Worm (Caenorhabditis elegans) whole organism, L1 larva: ENCODE measurements around the gene ttr-51.
A peak's percentile ranks its signal among the peaks of the same experiment; 100 is the strongest.

Experiments used
- C16A3.4 ChIP-seq: fragments of 150-350 bp; optimal IDR thresholded peaks from 2 replicates; lab custom pipeline; 2014; ENCODE audit warnings: missing biosample characterization, missing genetic modification characterization
- F16B12.6 ChIP-seq: fragments of 150-350 bp; optimal IDR thresholded peaks from 2 replicates; lab custom pipeline; 2014; ENCODE audit warnings: missing biosample characterization, missing genetic modification characterization
- ama-1 ChIP-seq: fragments of 150-350 bp; optimal IDR thresholded peaks from 2 replicates; lab custom pipeline; 2014
- ceh-63 ChIP-seq: fragments of 200-800 bp; sonication (Bioruptor generic); optimal IDR thresholded peaks from 2 replicates; lab custom pipeline; 2018; ENCODE audit warnings: mild to moderate bottlenecking, missing genetic modification characterization, missing compliant biosample characterization
- ceh-82 ChIP-seq, 3 experiments: fragments of 150-350 bp in 1 of 3; sonication (generic microtip) in 2 of 3; optimal IDR thresholded peaks; 2 replicates each; lab custom pipeline; 2014 to 2017; ENCODE audit warnings: missing biosample characterization in 3 of 3, missing genetic modification characterization in 3 of 3
- ceh-90 ChIP-seq: sonication (generic microtip); optimal IDR thresholded peaks from 2 replicates; lab custom pipeline; 2016; ENCODE audit warnings: missing genetic modification characterization, missing compliant biosample characterization
- ces-1 ChIP-seq: fragments of 150-350 bp; optimal IDR thresholded peaks from 2 replicates; lab custom pipeline; 2014; ENCODE audit warnings: missing biosample characterization, missing genetic modification reagents, missing genetic modification characterization
- dpl-1 ChIP-seq, 3 experiments: fragments of 150-350 bp in 2 of 3; sonication (generic microtip) in 1 of 3; optimal IDR thresholded peaks; 2 replicates each; lab custom pipeline; 2014 to 2017; ENCODE audit warnings: missing biosample characterization in 3 of 3, missing genetic modification characterization in 3 of 3, missing genetic modification reagents in 3 of 3
- efl-1 ChIP-seq, 4 experiments: fragments of 150-350 bp; optimal IDR thresholded peaks in 3 of 4; peaks in 1 of 4; 1 replicate in 1 of 4; 2 replicates in 3 of 4; lab custom pipeline; 2014; ENCODE audit warnings: missing biosample characterization in 2 of 4, missing genetic modification characterization in 2 of 4, missing genetic modification reagents in 2 of 4
- efl-3 ChIP-seq: fragments of 200-800 bp; sonication (Bioruptor generic); optimal IDR thresholded peaks from 2 replicates; lab custom pipeline; 2018; ENCODE audit warnings: mild to moderate bottlenecking, missing genetic modification characterization, missing compliant biosample characterization
- egl-13 ChIP-seq: sonication (generic microtip); optimal IDR thresholded peaks from 2 replicates; lab custom pipeline; 2016; ENCODE audit warnings: missing genotype, missing genetic modification reagents, missing genetic modification characterization, missing compliant biosample characterization
- ets-5 ChIP-seq: fragments of 200-800 bp; sonication (Bioruptor generic); IDR thresholded peaks from 2 replicates; pipeline ENCODE4 v1.3.6; 2022; ENCODE audit warnings: missing genetic modification characterization, missing compliant biosample characterization
- fkh-10 ChIP-seq: sonication (generic microtip); optimal IDR thresholded peaks from 2 replicates; lab custom pipeline; 2017; ENCODE audit warnings: missing biosample characterization, missing genetic modification reagents, missing genetic modification characterization
- fkh-4 ChIP-seq: sonication (generic microtip); optimal IDR thresholded peaks from 2 replicates; lab custom pipeline; 2016; ENCODE audit warnings: missing compliant biosample characterization, missing genetic modification characterization, borderline replicate concordance
- grh-1 ChIP-seq: fragments of 200-800 bp; sonication (Bioruptor generic); IDR thresholded peaks from 2 replicates; pipeline ENCODE4 v1.3.6; 2022; ENCODE audit warnings: missing genetic modification reagents, missing genetic modification characterization, missing compliant biosample characterization
- hlh-17 ChIP-seq: fragments of 200-800 bp; sonication (Bioruptor generic); optimal IDR thresholded peaks from 2 replicates; lab custom pipeline; 2018; ENCODE audit warnings: missing genetic modification characterization, mild to moderate bottlenecking, missing compliant biosample characterization, moderate library complexity, borderline replicate concordance
- hpl-2 ChIP-seq: fragments of 150-350 bp; optimal IDR thresholded peaks from 2 replicates; lab custom pipeline; 2014; ENCODE audit warnings: missing biosample characterization, missing genetic modification reagents, missing genetic modification characterization
- jun-1 ChIP-seq: fragments of 150-350 bp; optimal IDR thresholded peaks from 2 replicates; lab custom pipeline; 2014; ENCODE audit warnings: missing biosample characterization, missing genetic modification reagents, missing genetic modification characterization
- lin-35 ChIP-seq, 2 experiments: fragments of 150-350 bp; optimal IDR thresholded peaks; 2 replicates each; lab custom pipeline; 2014; ENCODE audit warnings: missing biosample characterization in 2 of 2, missing genetic modification characterization in 2 of 2, missing genetic modification reagents in 2 of 2
- lin-39 ChIP-seq: fragments of 150-350 bp; optimal IDR thresholded peaks from 2 replicates; lab custom pipeline; 2014; ENCODE audit warnings: missing biosample characterization, missing genetic modification reagents, missing genetic modification characterization
- lir-3 ChIP-seq: sonication (generic microtip); optimal IDR thresholded peaks from 2 replicates; lab custom pipeline; 2016; ENCODE audit warnings: mild to moderate bottlenecking, missing genetic modification characterization, moderate library complexity, missing compliant biosample characterization; ENCODE audit not compliant: poor library complexity
- mab-9 ChIP-seq: fragments of 200-800 bp; sonication (Bioruptor generic); IDR thresholded peaks from 2 replicates; pipeline ENCODE4 v1.3.6; 2022; ENCODE audit warnings: missing genetic modification reagents, missing genetic modification characterization, missing compliant biosample characterization
- mdl-1 ChIP-seq, 2 experiments: fragments of 150-350 bp; optimal IDR thresholded peaks; 2 replicates each; lab custom pipeline; 2014 to 2017; ENCODE audit warnings: missing biosample characterization in 2 of 2, missing genetic modification characterization in 2 of 2, inconsistent platforms in 1 of 2
- mef-2 ChIP-seq: fragments of 150-350 bp; optimal IDR thresholded peaks from 2 replicates; lab custom pipeline; 2014; ENCODE audit warnings: missing biosample characterization, missing genetic modification characterization
- mep-1 ChIP-seq: fragments of 150-350 bp; optimal IDR thresholded peaks from 2 replicates; lab custom pipeline; 2014; ENCODE audit warnings: missing biosample characterization, missing genetic modification characterization
- nhr-11 ChIP-seq: fragments of 150-350 bp; optimal IDR thresholded peaks from 2 replicates; lab custom pipeline; 2014; ENCODE audit warnings: missing biosample characterization, missing genetic modification characterization
- nhr-12 ChIP-seq: sonication (generic microtip); optimal IDR thresholded peaks from 2 replicates; lab custom pipeline; 2017; ENCODE audit warnings: missing biosample characterization, missing genetic modification characterization
- nhr-237 ChIP-seq: fragments of 150-350 bp; optimal IDR thresholded peaks from 2 replicates; lab custom pipeline; 2014; ENCODE audit warnings: missing biosample characterization, missing genetic modification characterization
- nhr-28 ChIP-seq: fragments of 150-350 bp; optimal IDR thresholded peaks from 2 replicates; lab custom pipeline; 2014; ENCODE audit warnings: missing biosample characterization, missing genetic modification characterization
- nhr-47 ChIP-seq: sonication (generic microtip); optimal IDR thresholded peaks from 2 replicates; lab custom pipeline; 2016; ENCODE audit warnings: mild to moderate bottlenecking, missing genetic modification characterization, moderate library complexity, missing compliant biosample characterization
- nhr-71 ChIP-seq: sonication (generic microtip); optimal IDR thresholded peaks from 2 replicates; lab custom pipeline; 2016; ENCODE audit warnings: mild to moderate bottlenecking, missing genetic modification characterization, moderate library complexity, missing compliant biosample characterization
- nhr-76 ChIP-seq: sonication (generic microtip); optimal IDR thresholded peaks from 2 replicates; lab custom pipeline; 2017; ENCODE audit warnings: missing biosample characterization, missing genetic modification characterization
- nhr-77 ChIP-seq: fragments of 150-350 bp; optimal IDR thresholded peaks from 2 replicates; lab custom pipeline; 2014; ENCODE audit warnings: missing biosample characterization, missing genetic modification characterization
- nhr-85 ChIP-seq: sonication (generic microtip); peaks from one replicate; lab custom pipeline; 2016; ENCODE audit warnings: missing genetic modification characterization, inconsistent platforms, missing compliant biosample characterization
- nhr-90 ChIP-seq: sonication (generic microtip); optimal IDR thresholded peaks from 2 replicates; lab custom pipeline; 2016; ENCODE audit warnings: mild to moderate bottlenecking, missing genetic modification characterization, missing compliant biosample characterization; ENCODE audit not compliant: poor library complexity
- pag-3 ChIP-seq: sonication (generic microtip); optimal IDR thresholded peaks from 2 replicates; lab custom pipeline; 2017; ENCODE audit warnings: missing genetic modification characterization, mild to moderate bottlenecking, missing compliant biosample characterization, antibody characterized with exemption, borderline replicate concordance; ENCODE audit not compliant: insufficient read depth
- pax-3 ChIP-seq: fragments of 200-800 bp; sonication (Bioruptor generic); optimal IDR thresholded peaks from 2 replicates; lab custom pipeline; 2018; ENCODE audit warnings: mild to moderate bottlenecking, missing genetic modification characterization, moderate library complexity, missing compliant biosample characterization
- rnt-1 ChIP-seq: sonication (generic microtip); optimal IDR thresholded peaks from 2 replicates; lab custom pipeline; 2016; ENCODE audit warnings: mild to moderate bottlenecking, missing genetic modification characterization, moderate library complexity, missing compliant biosample characterization
- skn-1 ChIP-seq: fragments of 150-350 bp; optimal IDR thresholded peaks from 2 replicates; lab custom pipeline; 2014; ENCODE audit warnings: missing biosample characterization, missing genetic modification characterization
- sptf-1 ChIP-seq: fragments of 150-350 bp; optimal IDR thresholded peaks from 2 replicates; lab custom pipeline; 2014; ENCODE audit warnings: missing biosample characterization, missing genetic modification characterization
- swsn-7 ChIP-seq: sonication (generic microtip); optimal IDR thresholded peaks from 2 replicates; lab custom pipeline; 2016; ENCODE audit warnings: missing genetic modification characterization, missing compliant biosample characterization
- vab-15 ChIP-seq: sonication (generic microtip); optimal IDR thresholded peaks from 2 replicates; lab custom pipeline; 2017; ENCODE audit warnings: missing genotype, mild to moderate bottlenecking, missing genetic modification characterization, missing compliant biosample characterization
- zip-4 ChIP-seq: fragments of 200-800 bp; sonication (Bioruptor generic); optimal IDR thresholded peaks from 2 replicates; lab custom pipeline; 2018; ENCODE audit warnings: mild to moderate bottlenecking, missing genetic modification characterization, moderate library complexity, missing compliant biosample characterization

ttr-51 gene

ce11 chrIV:13252211-13252610, at the start of gene ttr-51:
ttr-51 (minus strand) TSS chrIV:13252311.
- TF ChIP-seq nhr-237 (tag; lab: Kevin White, UChicago), result no peak
- TF ChIP-seq rnt-1 (tag; lab: Kevin White, UChicago), result peak; percentile 15

ce11 chrIV:13300591-13300990, 48.5 kb upstream of the ttr-51 start, which contains the start of gene csn-6:
csn-6 (plus strand) TSS chrIV:13300824.
- TF ChIP-seq efl-1 (optimal IDR thresholded peaks at IDR 0.05; lab: Kevin White, UChicago) (no peak), efl-1 (GFP tag; optimal IDR thresholded peaks at IDR 0.05 in 1 of 2; lab: Kevin White, UChicago) (peak in 1 of 2 experiments; percentile 78), lir-3 (tag; lab: Kevin White, UChicago) (no peak), nhr-12 (tag; lab: Kevin White, UChicago) (no peak), ceh-63 (no peak)

ce11 chrIV:13300109-13300508, 48.0 kb upstream of the ttr-51 start, which contains the start of gene kdp-1:
kdp-1 (plus strand) TSS chrIV:13300188.
- TF ChIP-seq grh-1, result 0 out of 2 replicates have a peak, but pooled peaks have one; percentile 7
- TF ChIP-seq nhr-90 (tag; lab: Kevin White, UChicago), result no peak
- TF ChIP-seq nhr-12 (tag; lab: Kevin White, UChicago), result no peak

- no peak for TF ChIP-seq mep-1 (tag; lab: Kevin White, UChicago)
- TF ChIP-seq efl-3, result no peak
- no peak for TF ChIP-seq lin-39
- no peak for TF ChIP-seq jun-1 (tag; lab: Kevin White, UChicago)
- TF ChIP-seq nhr-76, result no peak
- no peak for TF ChIP-seq ceh-90 (tag; lab: Kevin White, UChicago)
- no peak for TF ChIP-seq mdl-1 (tag; optimal IDR thresholded peaks at IDR 0.05; lab: Kevin White, UChicago)
These were observed 47.5 kb upstream of the ttr-51 start for ce11 chrIV:13299648-13300047.

- peak; percentile 37 for TF ChIP-seq pax-3 (tag; lab: Kevin White, UChicago)
- peak; percentile 92 for TF ChIP-seq nhr-47
- no peak for TF ChIP-seq fkh-4 (tag; lab: Kevin White, UChicago)
- no peak for TF ChIP-seq nhr-28 (tag; lab: Kevin White, UChicago)
- TF ChIP-seq ces-1, result no peak
- TF ChIP-seq mab-9, result peak; percentile 84
- TF ChIP-seq skn-1 (tag; lab: Kevin White, UChicago), result peak; percentile 62
- TF ChIP-seq sptf-1 (tag; lab: Kevin White, UChicago), result no peak
- peak; percentile 63 for TF ChIP-seq nhr-77 (tag; lab: Kevin White, UChicago)
- TF ChIP-seq rnt-1 (tag; lab: Kevin White, UChicago), result peak; percentile 89
- TF ChIP-seq efl-3, result no peak
- peak; percentile 61 for TF ChIP-seq vab-15 (tag; lab: Kevin White, UChicago)
- peak; percentile 8 for TF ChIP-seq mef-2
- TF ChIP-seq lin-35 (GFP tag; optimal IDR thresholded peaks at IDR 0.05; lab: Kevin White, UChicago), result peak; percentile 80 to 85
- TF ChIP-seq F16B12.6, result peak; percentile 51
- no peak for TF ChIP-seq ets-5 (GFP tag; lab: Robert Waterston, UW)
- TF ChIP-seq pag-3 (tag; lab: Kevin White, UChicago), result no peak
- TF ChIP-seq nhr-237 (tag; lab: Kevin White, UChicago), result peak; percentile 28
- peak; percentile 50 for TF ChIP-seq lir-3 (tag; lab: Kevin White, UChicago)
- TF ChIP-seq nhr-85 (tag; lab: Kevin White, UChicago), result peak; percentile 78
- TF ChIP-seq hpl-2, result peak; percentile 18
- peak; percentile 54 for TF ChIP-seq zip-4
- TF ChIP-seq hlh-17 (GFP tag; lab: Kevin White, UChicago), result no peak
- TF ChIP-seq swsn-7 (tag; lab: Kevin White, UChicago), result peak; percentile 87
- peak; percentile 76 for TF ChIP-seq C16A3.4 (tag; lab: Kevin White, UChicago)
- TF ChIP-seq fkh-10, result peak; percentile 13
- peak; percentile 50 for TF ChIP-seq lin-39
- peak in 1 of 2 experiments; percentile 68 for TF ChIP-seq mdl-1 (tag; optimal IDR thresholded peaks at IDR 0.05; lab: Kevin White, UChicago)
- TF ChIP-seq dpl-1 (GFP tag; optimal IDR thresholded peaks at IDR 0.05; lab: Kevin White, UChicago), result peak; percentile 62 to 78 (median 77)
- TF ChIP-seq ceh-82 (tag; optimal IDR thresholded peaks at IDR 0.05; lab: Kevin White, UChicago), result peak; percentile 63 to 79 (median 74)
- TF ChIP-seq ama-1 (lab: Kevin White, UChicago), result peak; percentile 18
- TF ChIP-seq nhr-11, result no peak
- TF ChIP-seq egl-13 (tag; lab: Kevin White, UChicago), result peak; percentile 60
- TF ChIP-seq nhr-71, result peak; percentile 90
These were observed 45.6 kb upstream of the ttr-51 start, which contains the start of the genes Y67H2A.2 and micu-1 for ce11 chrIV:13297746-13298145. Y67H2A.2 (minus strand) TSS chrIV:13297819. micu-1 (plus strand) TSS chrIV:13297926.
